Fruit fly (Drosophila melanogaster): ENCODE results near the gene CG16974.
A peak's percentile ranks its signal among the peaks of the same experiment; 100 is the strongest.

DNA sequence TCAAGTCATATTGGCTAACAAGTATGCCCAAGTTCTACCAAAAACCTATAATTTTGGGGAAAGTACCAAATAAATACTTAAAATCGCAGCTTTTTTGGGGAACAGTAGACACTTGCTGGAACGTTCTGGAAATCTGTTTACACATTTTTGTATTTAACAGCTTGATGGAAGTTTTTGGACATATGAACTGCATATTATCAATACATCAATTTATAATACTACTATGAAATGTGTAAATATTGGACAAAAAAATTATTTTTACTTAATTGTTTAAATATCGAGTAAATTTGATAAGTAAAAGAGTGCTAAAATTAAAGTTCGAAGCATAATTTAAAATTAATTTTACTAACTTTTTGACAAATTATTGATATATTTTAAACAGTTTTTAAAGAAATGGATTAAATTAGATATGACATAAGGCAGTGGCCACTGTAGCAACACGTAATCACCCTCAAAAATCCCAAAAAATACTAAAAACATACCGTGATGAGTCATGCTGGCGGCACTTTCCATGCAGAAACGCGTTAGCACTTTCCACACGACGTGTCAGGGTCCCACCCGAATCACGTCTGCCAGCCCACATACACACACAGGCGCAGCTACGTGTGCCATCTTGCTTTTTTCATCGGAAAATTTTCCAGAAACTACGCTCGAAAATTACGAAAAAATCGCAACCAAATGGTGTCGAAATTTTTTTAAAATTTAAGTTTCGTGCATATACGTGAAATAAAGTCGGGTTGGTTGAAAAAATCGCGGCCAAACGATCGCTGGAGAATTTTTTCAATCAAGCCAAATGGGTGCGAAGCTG is 26.6 kb downstream of the CG16974 start, which contains the start of gene Sirt1:
- 0 out of 3 replicates have a peak, but pooled peaks have one; percentile 36 for TF ChIP-seq CG6175 (GFP tag; IDR thresholded peaks at IDR 0.05)
- TF ChIP-seq CoRest (tag; optimal IDR thresholded peaks at IDR 0.05) = peak; percentile 98
- TF ChIP-seq TFAM (GFP tag; optimal IDR thresholded peaks at IDR 0.05) = no peak
- TF ChIP-seq NfI (GFP tag; optimal IDR thresholded peaks at IDR 0.05) = peak; percentile 81
- TF ChIP-seq cato (GFP tag; optimal IDR thresholded peaks at IDR 0.05; ENCODE audit: borderline replicate concordance) = peak; percentile 73
- peak; percentile 83 for TF ChIP-seq CG12942 (GFP tag; optimal IDR thresholded peaks at IDR 0.05)
- TF ChIP-seq row (GFP tag; IDR thresholded peaks at IDR 0.05) = peak; percentile 93
- TF ChIP-seq CG5245 (GFP tag; optimal IDR thresholded peaks at IDR 0.05) = peak; percentile 38
- peak; percentile 41 for TF ChIP-seq scrt (GFP tag; optimal IDR thresholded peaks at IDR 0.05)
- peak; percentile 16 for TF ChIP-seq slp2 (GFP tag; optimal IDR thresholded peaks at IDR 0.05)
